Fruit fly (Drosophila melanogaster): Measurements from ENCODE around the gene dnt.

DNA sequence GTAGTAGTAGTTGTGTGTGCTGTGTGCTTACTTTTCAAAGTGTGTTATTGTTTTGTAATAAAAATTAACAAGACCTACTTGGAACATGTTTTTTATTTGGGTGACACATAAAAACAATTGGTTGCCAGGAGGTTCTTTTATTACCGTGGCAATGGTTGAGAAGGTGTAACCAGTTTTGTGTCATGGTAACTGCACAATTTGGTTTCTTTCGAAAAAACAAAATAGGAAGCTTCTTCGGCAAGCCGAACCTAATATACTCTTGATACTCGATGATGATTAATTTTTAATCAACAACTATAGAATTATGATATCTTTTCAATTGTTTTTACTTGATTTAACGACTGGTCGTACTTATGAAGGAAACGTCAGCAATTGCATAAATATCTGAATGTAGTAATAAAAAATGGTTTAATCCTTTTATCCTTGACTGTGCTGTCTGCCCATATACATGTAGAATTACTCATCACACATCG is 63.2 kb downstream of the dnt start, which contains the start of the genes CG17564 and CG10750:
- TF ChIP-seq Eip93F (GFP tag; optimal IDR thresholded peaks at IDR 0.05) (no peak), acj6 (GFP tag; optimal IDR thresholded peaks at IDR 0.05) (no peak), Blimp-1 (GFP tag; optimal IDR thresholded peaks at IDR 0.05) (no peak)
